Worm (Caenorhabditis elegans) whole organism, L4/young adult: ENCODE measurements around the gene C39D10.8.

Source experiments
- dao-5 ChIP-seq: sonication (generic microtip); optimal IDR thresholded peaks from 2 replicates; lab custom pipeline; 2016; ENCODE audit warnings: missing genotype, missing genetic modification characterization, moderate library complexity, missing compliant biosample characterization
- him-1 ChIP-seq: sonication (generic microtip); optimal IDR thresholded peaks from 2 replicates; lab custom pipeline; 2016; ENCODE audit warnings: missing genotype, missing genetic modification reagents, missing genetic modification characterization, missing compliant biosample characterization

- no peak for TF ChIP-seq him-1 (tag; lab: Kevin White, UChicago)
- TF ChIP-seq dao-5 (tag; lab: Kevin White, UChicago) = no peak
These were observed 17.4 kb upstream of the C39D10.8 start for ce11 chrX:7898131-7898530.
